Worm (Caenorhabditis elegans) whole organism, L3 larva: ENCODE measurements around the gene C02F5.2.

Experiments
- ZK546.5 ChIP-seq: sonication (generic microtip); optimal IDR thresholded peaks from 2 replicates; lab custom pipeline; 2017; ENCODE audit warnings: missing biosample characterization, missing genetic modification characterization
- aly-2 ChIP-seq: fragments of 150-350 bp; optimal IDR thresholded peaks from 2 replicates; lab custom pipeline; 2014; ENCODE audit warnings: missing biosample characterization, missing genetic modification characterization
- ama-1 ChIP-seq: fragments of 150-350 bp; optimal IDR thresholded peaks from 2 replicates; lab custom pipeline; 2018
- ceh-28 ChIP-seq: fragments of 150-350 bp; optimal IDR thresholded peaks from 2 replicates; lab custom pipeline; 2014; ENCODE audit warnings: missing biosample characterization, missing genetic modification reagents, missing genetic modification characterization
- ceh-82 ChIP-seq: fragments of 150-350 bp; optimal IDR thresholded peaks from 2 replicates; lab custom pipeline; 2014; ENCODE audit warnings: missing biosample characterization, missing genetic modification characterization
- ceh-9 ChIP-seq: sonication (generic microtip); optimal IDR thresholded peaks from 2 replicates; lab custom pipeline; 2018; ENCODE audit warnings: missing biosample characterization, missing genetic modification characterization
- egl-27 ChIP-seq: sonication (generic microtip); optimal IDR thresholded peaks from 4 replicates; lab custom pipeline; 2017; ENCODE audit warnings: missing biosample characterization, missing genetic modification reagents, missing genetic modification characterization
- egl-5 ChIP-seq: fragments of 150-350 bp; optimal IDR thresholded peaks from 2 replicates; lab custom pipeline; 2017; ENCODE audit warnings: missing biosample characterization, missing genetic modification reagents, missing genetic modification characterization, inconsistent platforms
- elt-1 ChIP-seq: fragments of 150-350 bp; optimal IDR thresholded peaks from 2 replicates; lab custom pipeline; 2014; ENCODE audit warnings: missing biosample characterization, missing genetic modification characterization
- elt-2 ChIP-seq: sonication (generic microtip); optimal IDR thresholded peaks from 2 replicates; lab custom pipeline; 2016; ENCODE audit warnings: missing genetic modification reagents, mild to moderate bottlenecking, missing genetic modification characterization, missing compliant biosample characterization
- elt-3 ChIP-seq, 3 experiments: fragments of 150-350 bp in 1 of 3; sonication (generic microtip) in 2 of 3; optimal IDR thresholded peaks; 2 replicates in 2 of 3; 4 replicates in 1 of 3; lab custom pipeline; 2014 to 2017; ENCODE audit warnings: missing biosample characterization in 3 of 3, missing genetic modification characterization in 3 of 3
- eor-1 ChIP-seq, 2 experiments: fragments of 150-350 bp; optimal IDR thresholded peaks; 2 replicates each; lab custom pipeline; 2014 to 2018; ENCODE audit warnings: missing biosample characterization in 2 of 2, missing genetic modification characterization in 2 of 2
- fkh-10 ChIP-seq: sonication (generic microtip); optimal IDR thresholded peaks from 2 replicates; lab custom pipeline; 2017; ENCODE audit warnings: missing biosample characterization, missing genetic modification reagents, missing genetic modification characterization
- fos-1 ChIP-seq: fragments of 150-350 bp; optimal IDR thresholded peaks from 2 replicates; lab custom pipeline; 2014; ENCODE audit warnings: missing biosample characterization, missing genetic modification characterization
- lin-15B ChIP-seq: fragments of 150-350 bp; optimal IDR thresholded peaks from 2 replicates; lab custom pipeline; 2014; ENCODE audit warnings: missing biosample characterization, missing genetic modification characterization
- lin-39 ChIP-seq: fragments of 150-350 bp; optimal IDR thresholded peaks from 2 replicates; lab custom pipeline; 2018; ENCODE audit warnings: missing biosample characterization, missing genetic modification reagents, missing genetic modification characterization
- lsy-12 ChIP-seq: sonication (generic microtip); optimal IDR thresholded peaks from 2 replicates; lab custom pipeline; 2016; ENCODE audit warnings: mild to moderate bottlenecking, missing genetic modification characterization, missing compliant biosample characterization
- mdl-1 ChIP-seq: fragments of 150-350 bp; optimal IDR thresholded peaks from 2 replicates; lab custom pipeline; 2014; ENCODE audit warnings: missing biosample characterization, missing genetic modification characterization
- mml-1 ChIP-seq: fragments of 150-350 bp; sonication (generic microtip); optimal IDR thresholded peaks from 3 replicates; lab custom pipeline; 2014; ENCODE audit warnings: missing biosample characterization, missing genetic modification characterization
- nfya-1 ChIP-seq: sonication (generic microtip); optimal IDR thresholded peaks from 2 replicates; lab custom pipeline; 2017; ENCODE audit warnings: missing genetic modification characterization, mild to moderate bottlenecking, missing compliant biosample characterization, antibody characterized with exemption, moderate library complexity; ENCODE audit not compliant: insufficient read depth
- nhr-11 ChIP-seq: fragments of 150-350 bp; optimal IDR thresholded peaks from 2 replicates; lab custom pipeline; 2014; ENCODE audit warnings: missing biosample characterization, missing genetic modification characterization
- nhr-12 ChIP-seq: fragments of 150-350 bp; optimal IDR thresholded peaks from 2 replicates; lab custom pipeline; 2014; ENCODE audit warnings: missing biosample characterization, missing genetic modification characterization
- nhr-23 ChIP-seq: fragments of 150-350 bp; optimal IDR thresholded peaks from 2 replicates; lab custom pipeline; 2014; ENCODE audit warnings: missing biosample characterization, missing genetic modification reagents, missing genetic modification characterization
- nhr-25 ChIP-seq: sonication (generic microtip); optimal IDR thresholded peaks from 2 replicates; lab custom pipeline; 2017; ENCODE audit warnings: missing biosample characterization, missing genetic modification characterization
- nhr-67 ChIP-seq: fragments of 150-350 bp; optimal IDR thresholded peaks from 2 replicates; lab custom pipeline; 2014; ENCODE audit warnings: missing biosample characterization, missing genetic modification characterization
- nhr-76 ChIP-seq: fragments of 150-350 bp; sonication (generic microtip); optimal IDR thresholded peaks from 5 replicates; lab custom pipeline; 2014; ENCODE audit warnings: missing biosample characterization, missing genetic modification characterization
- nhr-77 ChIP-seq: fragments of 150-350 bp; optimal IDR thresholded peaks from 2 replicates; lab custom pipeline; 2014; ENCODE audit warnings: missing biosample characterization, missing genetic modification characterization
- pha-4 ChIP-seq: fragments of 150-350 bp; optimal IDR thresholded peaks from 2 replicates; lab custom pipeline; 2014; ENCODE audit warnings: missing biosample characterization, missing genetic modification reagents, missing genetic modification characterization
- pqm-1 ChIP-seq: fragments of 150-350 bp; optimal IDR thresholded peaks from 2 replicates; lab custom pipeline; 2017; ENCODE audit warnings: missing biosample characterization, missing genetic modification characterization, inconsistent platforms
- sea-2 ChIP-seq: fragments of 150-350 bp; sonication (generic microtip); optimal IDR thresholded peaks from 4 replicates; lab custom pipeline; 2014; ENCODE audit warnings: missing biosample characterization, missing genetic modification reagents, missing genetic modification characterization
- snpc-4 ChIP-seq: fragments of 150-350 bp; optimal IDR thresholded peaks from 2 replicates; lab custom pipeline; 2014; ENCODE audit warnings: missing biosample characterization, missing genetic modification characterization
- tbx-2 ChIP-seq: sonication (generic microtip); optimal IDR thresholded peaks from 2 replicates; lab custom pipeline; 2016; ENCODE audit warnings: mild to moderate bottlenecking, missing genetic modification characterization, missing compliant biosample characterization
- zag-1 ChIP-seq: fragments of 150-350 bp; optimal IDR thresholded peaks from 2 replicates; lab custom pipeline; 2014; ENCODE audit warnings: missing biosample characterization, missing genetic modification characterization
- ztf-4 ChIP-seq: fragments of 150-350 bp; optimal IDR thresholded peaks from 2 replicates; lab custom pipeline; 2014; ENCODE audit warnings: missing biosample characterization, missing genetic modification characterization

Gene C02F5.2

ce11 chrIII:8249381-8249780 is at the start of gene C02F5.2, which contains the start of gene C02F5.10:
Gene C02F5.2 (plus strand): TSS chrIII:8249619.
Gene C02F5.10 (minus strand): TSS chrIII:8249481.
- TF ChIP-seq fkh-10 (GFP tag; lab: Kevin White, UChicago) (no peak), fos-1 (no peak), lin-15B (tag; lab: Kevin White, UChicago) (no peak), nhr-12 (no peak), ceh-28 (tag; lab: Kevin White, UChicago) (no peak), zag-1 (no peak), egl-5 (tag; lab: Kevin White, UChicago) (no peak), aly-2 (tag; lab: Kevin White, UChicago) (no peak), ZK546.5 (tag; lab: Kevin White, UChicago) (no peak)

ce11 chrIII:8201117-8201516 is 48.3 kb upstream of the C02F5.2 start, which contains the start of gene unc-36:
Gene unc-36 (minus strand): TSS chrIII:8201217.
- TF ChIP-seq elt-1 (no peak), ZK546.5 (tag; lab: Kevin White, UChicago) (no peak), mdl-1 (tag; lab: Kevin White, UChicago) (no peak), ztf-4 (no peak), zag-1 (no peak), eor-1 (tag; optimal IDR thresholded peaks at IDR 0.05; lab: Kevin White, UChicago) (no peak), egl-27 (tag; lab: Kevin White, UChicago) (no peak), nhr-25 (tag; lab: Kevin White, UChicago) (no peak), snpc-4 (tag; lab: Kevin White, UChicago) (no peak), aly-2 (tag; lab: Kevin White, UChicago) (no peak), pha-4 (tag; lab: Kevin White, UChicago) (no peak), ceh-9 (tag; lab: Kevin White, UChicago) (no peak), tbx-2 (tag; lab: Kevin White, UChicago) (no peak), sea-2 (GFP tag; lab: Kevin White, UChicago) (no peak), ceh-28 (tag; lab: Kevin White, UChicago) (no peak), pqm-1 (tag; lab: Kevin White, UChicago) (no peak)
- TF ChIP-seq, all 47 proteins: peak for 0

- TF ChIP-seq zag-1 (no peak), nhr-11 (tag; lab: Kevin White, UChicago) (peak; percentile 5), fos-1 (no peak), snpc-4 (tag; lab: Kevin White, UChicago) (peak; percentile 43), nhr-23 (tag; lab: Kevin White, UChicago) (no peak), nfya-1 (tag; lab: Kevin White, UChicago) (peak; percentile 77), nhr-77 (tag; lab: Kevin White, UChicago) (no peak), nhr-76 (tag; lab: Kevin White, UChicago) (no peak), lin-39 (tag; lab: Kevin White, UChicago) (peak; percentile 60), elt-2 (tag; lab: Kevin White, UChicago) (no peak), lin-15B (tag; lab: Kevin White, UChicago) (peak; percentile 33), elt-3 (tag; optimal IDR thresholded peaks at IDR 0.05; lab: Kevin White, UChicago) (no peak), ztf-4 (no peak), egl-5 (tag; lab: Kevin White, UChicago) (no peak)
Observed at ce11 chrIII:8201760-8202159, 47.7 kb upstream of the C02F5.2 start.

- TF ChIP-seq mml-1 (tag; lab: Kevin White, UChicago) = no peak
- TF ChIP-seq tbx-2 (tag; lab: Kevin White, UChicago) = no peak
- no peak for TF ChIP-seq elt-3 (tag; optimal IDR thresholded peaks at IDR 0.05; lab: Kevin White, UChicago)
- no peak for TF ChIP-seq nhr-25 (tag; lab: Kevin White, UChicago)
- no peak for TF ChIP-seq ama-1 (lab: Kevin White, UChicago)
- no peak for TF ChIP-seq nhr-77 (tag; lab: Kevin White, UChicago)
- no peak for TF ChIP-seq sea-2 (GFP tag; lab: Kevin White, UChicago)
- TF ChIP-seq aly-2 (tag; lab: Kevin White, UChicago) = no peak
- TF ChIP-seq nhr-67 (tag; lab: Kevin White, UChicago) = no peak
- no peak for TF ChIP-seq elt-1
- no peak for TF ChIP-seq ceh-82
Observed at ce11 chrIII:8202754-8203153, 46.7 kb upstream of the C02F5.2 start, which contains the start of gene snb-5. Gene snb-5 (plus strand): TSS chrIII:8203054.

ce11 chrIII:8209775-8210174 is 39.6 kb upstream of the C02F5.2 start, which contains the start of gene C30A5.10:
Gene C30A5.10 (minus strand): TSS chrIII:8209875.
- TF ChIP-seq ceh-82 = no peak
- TF ChIP-seq nhr-23 (tag; lab: Kevin White, UChicago) = no peak
- no peak for TF ChIP-seq lsy-12 (tag; lab: Kevin White, UChicago)
- no peak for TF ChIP-seq nhr-25 (tag; lab: Kevin White, UChicago)
